Fruit fly (Drosophila melanogaster) whole organism, wandering third instar larva: ENCODE data around the gene AhcyL1.

Source experiments
- Abd-B ChIP-seq: fragments of >200 bp; optimal IDR thresholded peaks from 2 replicates; lab custom pipeline; 2017; ENCODE audit warnings: missing biosample characterization, missing genetic modification characterization
- CG9705 ChIP-seq: fragments of 200-800 bp; sonication (Bioruptor generic); optimal IDR thresholded peaks from 2 replicates; lab custom pipeline; 2018; ENCODE audit warnings: missing biosample characterization, mild to moderate bottlenecking, missing genetic modification characterization
- CrebA ChIP-seq: fragments of 200-800 bp; sonication (Bioruptor generic); optimal IDR thresholded peaks from 2 replicates; lab custom pipeline; 2016; ENCODE audit warnings: missing biosample characterization, mild to moderate bottlenecking, missing genetic modification characterization, borderline replicate concordance
- Dfd ChIP-seq: fragments of >200 bp; optimal IDR thresholded peaks from 2 replicates; lab custom pipeline; 2017; ENCODE audit warnings: missing biosample characterization, missing genetic modification characterization
- Dif ChIP-seq: fragments of 200-275, 200-300 bp; sonication (Bioruptor generic); optimal IDR thresholded peaks from 2 replicates; lab custom pipeline; 2018; ENCODE audit warnings: missing biosample characterization, missing genetic modification characterization; ENCODE audit not compliant: partially characterized antibody
- GATAd ChIP-seq: sonication (Bioruptor generic); optimal IDR thresholded peaks from 2 replicates; lab custom pipeline; 2016; ENCODE audit warnings: missing biosample characterization, missing genetic modification characterization
- HLH106 ChIP-seq: fragments of 200-800 bp; optimal IDR thresholded peaks from 3 replicates; lab custom pipeline; 2019; ENCODE audit warnings: missing biosample characterization, mild to moderate bottlenecking, missing genetic modification characterization, moderate library complexity
- Hnf4 ChIP-seq: fragments of 200-800 bp; sonication (Bioruptor generic); optimal IDR thresholded peaks from 2 replicates; lab custom pipeline; 2016; ENCODE audit warnings: missing biosample characterization, mild to moderate bottlenecking, missing genetic modification characterization
- Hr78 ChIP-seq: fragments of >200 bp; optimal IDR thresholded peaks from 2 replicates; lab custom pipeline; 2017; ENCODE audit warnings: missing biosample characterization, missing genetic modification characterization
- Hr83 ChIP-seq: fragments of 200-300 bp; sonication (Bioruptor generic); optimal IDR thresholded peaks from 2 replicates; lab custom pipeline; 2016; ENCODE audit warnings: missing biosample characterization, mild to moderate bottlenecking, missing genetic modification characterization, moderate library complexity; ENCODE audit not compliant: poor library complexity, severe bottlenecking
- Jra ChIP-seq: sonication (Bioruptor generic); optimal IDR thresholded peaks from 2 replicates; lab custom pipeline; 2016; ENCODE audit warnings: missing biosample characterization, missing genetic modification characterization
- Mio ChIP-seq: sonication (Bioruptor generic); optimal IDR thresholded peaks from 2 replicates; lab custom pipeline; 2016; ENCODE audit warnings: missing biosample characterization, missing genetic modification characterization
- N ChIP-seq: fragments of >200 bp; optimal IDR thresholded peaks from 2 replicates; lab custom pipeline; 2018; ENCODE audit warnings: missing biosample characterization, missing external identifiers, missing genetic modification characterization
- OdsH ChIP-seq: fragments of 200-800 bp; sonication (Bioruptor generic); optimal IDR thresholded peaks from 2 replicates; lab custom pipeline; 2016; ENCODE audit warnings: missing biosample characterization, mild to moderate bottlenecking, missing genetic modification characterization
- Rel ChIP-seq, 2 experiments: fragments of 200-800 bp; sonication (Bioruptor generic) in 1 of 2; optimal IDR thresholded peaks; 2 replicates in 1 of 2; 3 replicates in 1 of 2; lab custom pipeline; 2016 to 2019; ENCODE audit warnings: mild to moderate bottlenecking in 2 of 2, missing biosample characterization in 2 of 2, missing genetic modification characterization in 2 of 2, moderate library complexity in 1 of 2
- Vsx2 ChIP-seq: fragments of 200-300, 225-300 bp; sonication (Bioruptor generic); optimal IDR thresholded peaks from 2 replicates; lab custom pipeline; 2018; ENCODE audit warnings: missing biosample characterization, missing genetic modification characterization; ENCODE audit not compliant: partially characterized antibody
- br ChIP-seq: fragments of 200-800 bp; sonication (Bioruptor generic); optimal IDR thresholded peaks from 2 replicates; lab custom pipeline; 2016; ENCODE audit warnings: missing biosample characterization, missing genetic modification characterization
- brk ChIP-seq: fragments of 200-800 bp; sonication (Bioruptor generic); optimal IDR thresholded peaks from 2 replicates; lab custom pipeline; 2016; ENCODE audit warnings: missing biosample characterization, mild to moderate bottlenecking, missing genetic modification characterization
- dl ChIP-seq, 2 experiments: fragments of 175-275, 200-275 bp in 1 of 2; fragments of 200-275 bp in 1 of 2; sonication (Bioruptor generic); optimal IDR thresholded peaks; lab custom pipeline; 2018; ENCODE audit warnings: mild to moderate bottlenecking in 2 of 2, missing biosample characterization in 2 of 2, missing genetic modification characterization in 2 of 2, moderate library complexity in 2 of 2; ENCODE audit not compliant: partially characterized antibody in 2 of 2, insufficient read depth in 1 of 2
- dmrt93B ChIP-seq: fragments of 200-800 bp; sonication (Bioruptor generic); optimal IDR thresholded peaks from 2 replicates; lab custom pipeline; 2018; ENCODE audit warnings: missing biosample characterization, mild to moderate bottlenecking, missing genetic modification characterization
- dsf ChIP-seq: sonication (Bioruptor generic); optimal IDR thresholded peaks from 2 replicates; lab custom pipeline; 2016; ENCODE audit warnings: missing biosample characterization, missing genetic modification characterization, borderline replicate concordance
- ey ChIP-seq: fragments of 200-800 bp; sonication (Bioruptor generic); optimal IDR thresholded peaks from 2 replicates; lab custom pipeline; 2016; ENCODE audit warnings: missing biosample characterization, missing genetic modification characterization
- foxo ChIP-seq, 2 experiments: fragments of 200-800 bp; sonication (Bioruptor generic); optimal IDR thresholded peaks; 2 replicates in 1 of 2; 3 replicates in 1 of 2; lab custom pipeline; 2016 to 2017; ENCODE audit warnings: missing biosample characterization in 2 of 2, missing genetic modification characterization in 2 of 2
- fru ChIP-seq: fragments of 200-800 bp; sonication (Bioruptor generic); optimal IDR thresholded peaks from 3 replicates; lab custom pipeline; 2016; ENCODE audit warnings: missing biosample characterization, mild to moderate bottlenecking, missing genetic modification characterization
- h ChIP-seq: fragments of 200-800 bp; sonication (Bioruptor generic); optimal IDR thresholded peaks from 3 replicates; lab custom pipeline; 2016; ENCODE audit warnings: missing biosample characterization, mild to moderate bottlenecking, missing genetic modification characterization
- jim ChIP-seq: fragments of 175-275, 200-325 bp; sonication (Bioruptor generic); optimal IDR thresholded peaks from 2 replicates; lab custom pipeline; 2016; ENCODE audit warnings: missing biosample characterization, mild to moderate bottlenecking, missing genetic modification characterization
- pan ChIP-seq: fragments of >200 bp; optimal IDR thresholded peaks from 2 replicates; lab custom pipeline; 2017
- psq ChIP-seq: fragments of 200-800 bp; sonication (Bioruptor generic); optimal IDR thresholded peaks from 3 replicates; lab custom pipeline; 2017; ENCODE audit warnings: missing biosample characterization, mild to moderate bottlenecking, missing genetic modification characterization, moderate library complexity
- rgr ChIP-seq: fragments of 200-800 bp; sonication (Bioruptor generic); optimal IDR thresholded peaks from 3 replicates; lab custom pipeline; 2016; ENCODE audit warnings: missing biosample characterization, mild to moderate bottlenecking, missing genetic modification characterization
- sage ChIP-seq: fragments of 200-800 bp; sonication (Bioruptor generic); optimal IDR thresholded peaks from 2 replicates; lab custom pipeline; 2016; ENCODE audit warnings: missing biosample characterization, mild to moderate bottlenecking, missing genetic modification characterization
- sv ChIP-seq: fragments of 200-800 bp; sonication (Bioruptor generic); optimal IDR thresholded peaks from 3 replicates; lab custom pipeline; 2016; ENCODE audit warnings: missing biosample characterization, missing genetic modification characterization
- tai ChIP-seq: sonication (Bioruptor generic); optimal IDR thresholded peaks from 2 replicates; lab custom pipeline; 2016; ENCODE audit warnings: missing biosample characterization, missing genetic modification characterization
- usp ChIP-seq: fragments of >200 bp; optimal IDR thresholded peaks from 2 replicates; lab custom pipeline; 2017; ENCODE audit warnings: missing biosample characterization, missing genetic modification characterization
- woc ChIP-seq: sonication (Bioruptor generic); optimal IDR thresholded peaks from 2 replicates; lab custom pipeline; 2016; ENCODE audit warnings: missing biosample characterization, mild to moderate bottlenecking, missing genetic modification characterization

Gene AhcyL1

DNA sequence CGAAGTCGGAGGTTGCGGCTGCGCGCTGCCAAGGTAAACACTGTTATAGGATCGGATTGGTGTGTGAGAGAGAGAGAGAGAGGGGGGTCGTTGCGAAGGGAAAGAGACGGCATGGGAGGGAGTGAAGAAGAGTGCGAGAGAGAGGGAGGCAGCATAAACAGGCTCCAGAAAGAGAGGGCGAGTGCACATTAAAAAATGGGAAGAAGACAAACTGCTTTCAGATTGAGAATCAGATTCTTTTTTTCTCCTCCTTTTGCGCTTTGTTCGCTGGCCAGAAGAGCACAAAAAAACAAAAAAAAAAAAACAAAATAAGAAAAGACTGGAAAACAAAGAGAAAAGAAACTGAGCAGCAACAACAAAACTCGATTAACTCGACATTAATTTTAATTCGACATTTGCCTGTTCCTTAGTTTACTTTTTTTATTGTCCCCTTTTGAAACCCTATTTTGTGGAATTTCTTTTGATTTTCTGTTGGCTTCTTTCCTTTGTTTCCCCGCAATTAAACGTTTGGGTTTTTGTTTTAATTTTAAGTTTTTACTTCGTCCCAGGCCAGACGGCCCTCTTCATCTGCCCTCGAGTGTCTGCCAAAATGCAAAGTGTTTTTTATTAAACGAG lies 36.3 kb upstream of the AhcyL1 start (continued):
- peak; percentile 40 for TF ChIP-seq Dif (GFP tag; lab: Kevin White, UChicago)
- peak; percentile 5 to 28 for TF ChIP-seq dl (GFP tag; optimal IDR thresholded peaks at IDR 0.05; lab: Kevin White, UChicago; ENCODE audit: insufficient read depth in 1 of 2, partially characterized antibody in 2 of 2)
- TF ChIP-seq sv (GFP tag; lab: Kevin White, UChicago): no peak
- peak in 1 of 2 experiments; percentile 39 for TF ChIP-seq foxo (GFP tag; optimal IDR thresholded peaks at IDR 0.05; lab: Kevin White, UChicago)
- peak; percentile 43 for TF ChIP-seq fru (GFP tag; lab: Kevin White, UChicago)
- no peak for TF ChIP-seq Dfd (GFP tag; lab: Kevin White, UChicago)
- peak; percentile 59 for TF ChIP-seq Rel (GFP tag; optimal IDR thresholded peaks at IDR 0.05; lab: Kevin White, UChicago)
- peak; percentile 25 for TF ChIP-seq Rel (tag; optimal IDR thresholded peaks at IDR 0.05; lab: Kevin White, UChicago)
- TF ChIP-seq, all 38 proteins: peak for 20

- TF ChIP-seq rgr (GFP tag; lab: Kevin White, UChicago) (no peak), psq (GFP tag; lab: Kevin White, UChicago) (peak; percentile 23), Vsx2 (GFP tag; lab: Kevin White, UChicago) (peak; percentile 22)
Measured at dm6 chr3L:2807376-2807775, 35.3 kb upstream of the AhcyL1 start.

DNA sequence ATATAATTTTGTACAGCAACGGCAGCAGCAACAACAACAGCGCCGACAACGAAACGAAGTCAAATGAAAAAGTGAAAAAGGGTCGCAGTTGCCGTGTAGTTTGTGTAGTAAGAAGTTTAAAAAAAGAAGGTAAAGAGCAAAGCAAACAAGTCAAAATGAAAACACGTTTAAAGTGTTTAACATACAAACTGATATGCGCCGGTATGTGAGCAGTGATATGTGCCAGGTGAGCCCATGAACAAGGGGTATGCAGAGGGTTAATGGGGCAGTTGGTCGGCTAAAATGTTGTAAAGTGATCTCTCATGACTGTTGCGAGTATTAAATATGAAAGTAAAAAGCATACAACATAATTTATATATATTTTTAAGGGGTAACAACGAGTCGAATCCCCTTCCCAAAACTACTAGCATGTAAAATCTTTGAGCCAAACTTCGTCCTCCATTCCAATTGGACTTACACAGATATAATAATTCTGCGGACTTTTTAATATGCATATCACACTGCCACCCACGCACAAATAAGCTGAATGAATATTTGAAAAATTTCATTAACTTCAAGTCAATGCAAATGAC lies 33.9 kb upstream of the AhcyL1 start:
- TF ChIP-seq pan (lab: Kevin White, UChicago) (peak; percentile 49), brk (GFP tag; lab: Kevin White, UChicago) (no peak), Rel (GFP tag; optimal IDR thresholded peaks at IDR 0.05; lab: Kevin White, UChicago) (no peak), Rel (tag; optimal IDR thresholded peaks at IDR 0.05; lab: Kevin White, UChicago) (no peak), foxo (GFP tag; optimal IDR thresholded peaks at IDR 0.05; lab: Kevin White, UChicago) (peak in 1 of 2 experiments; percentile 87), CrebA (peak; percentile 26), sv (GFP tag; lab: Kevin White, UChicago) (peak; percentile 27), br (GFP tag; lab: Kevin White, UChicago) (peak; percentile 28), h (GFP tag; lab: Kevin White, UChicago) (peak; percentile 88), ey (GFP tag; lab: Kevin White, UChicago) (peak; percentile 19), Abd-B (GFP tag; lab: Kevin White, UChicago) (no peak), Hr78 (no peak), fru (GFP tag; lab: Kevin White, UChicago) (peak; percentile 64), HLH106 (tag; lab: Kevin White, UChicago) (peak; percentile 76), woc (GFP tag; lab: Kevin White, UChicago) (peak; percentile 39), dmrt93B (GFP tag; lab: Kevin White, UChicago) (peak; percentile 52), dl (GFP tag; optimal IDR thresholded peaks at IDR 0.05; lab: Kevin White, UChicago; ENCODE audit: insufficient read depth in 1 of 2, partially characterized antibody in 2 of 2) (no peak), Dif (GFP tag; lab: Kevin White, UChicago) (no peak), sage (GFP tag; lab: Kevin White, UChicago) (no peak), psq (GFP tag; lab: Kevin White, UChicago) (peak; percentile 72), rgr (GFP tag; lab: Kevin White, UChicago) (peak; percentile 13), Hnf4 (GFP tag; lab: Kevin White, UChicago) (peak; percentile 23), OdsH (GFP tag; lab: Kevin White, UChicago) (peak; percentile 8), Mio (GFP tag; lab: Kevin White, UChicago) (no peak)

DNA sequence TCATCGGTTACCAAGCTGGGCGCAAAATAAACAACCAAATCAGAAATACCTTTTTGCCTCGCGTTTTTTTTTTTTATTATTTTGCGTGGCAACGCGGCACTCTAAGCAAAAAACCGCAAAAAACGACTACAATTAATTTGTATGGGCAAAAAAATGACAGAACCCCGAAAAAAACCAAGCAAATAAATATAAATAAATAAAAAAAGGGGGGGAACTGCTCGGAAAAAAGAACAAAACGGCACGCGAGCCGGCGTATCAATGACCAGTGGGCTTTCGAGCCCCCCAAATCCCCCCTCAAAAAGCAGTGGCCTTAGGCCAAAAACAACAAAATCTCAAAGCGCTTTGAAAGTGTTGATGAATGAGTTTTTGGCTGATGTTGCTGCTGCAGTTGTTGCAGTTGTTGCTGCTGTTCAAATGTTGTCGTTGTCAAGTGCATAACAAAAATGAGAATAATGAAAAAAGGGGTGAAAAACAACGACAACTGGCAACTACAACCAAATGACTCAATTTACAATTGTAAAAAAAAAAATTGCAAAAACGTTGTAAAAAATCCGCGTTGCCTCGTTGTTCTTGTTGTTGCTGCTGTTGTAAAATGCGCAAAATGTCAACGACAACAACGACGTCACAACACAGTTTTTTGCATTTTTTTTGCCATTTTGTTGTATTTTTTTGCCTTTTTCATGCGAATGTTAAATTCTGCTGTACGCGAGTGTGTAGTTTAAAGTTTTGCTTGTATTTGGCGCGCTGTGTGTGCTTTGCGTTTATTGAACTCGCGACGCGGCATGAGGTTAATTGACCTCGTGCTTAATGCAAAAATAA lies 33.2 kb upstream of the AhcyL1 start:
- TF ChIP-seq rgr (GFP tag; lab: Kevin White, UChicago) (peak; percentile 2), jim (peak; percentile 46), sage (GFP tag; lab: Kevin White, UChicago) (peak; percentile 12), tai (GFP tag; lab: Kevin White, UChicago) (no peak), brk (GFP tag; lab: Kevin White, UChicago) (no peak), Rel (GFP tag; optimal IDR thresholded peaks at IDR 0.05; lab: Kevin White, UChicago) (peak; percentile 51), Rel (tag; optimal IDR thresholded peaks at IDR 0.05; lab: Kevin White, UChicago) (peak; percentile 50), Mio (GFP tag; lab: Kevin White, UChicago) (no peak), CG9705 (GFP tag; lab: Kevin White, UChicago) (no peak), sv (GFP tag; lab: Kevin White, UChicago) (no peak), ey (GFP tag; lab: Kevin White, UChicago) (no peak), Vsx2 (GFP tag; lab: Kevin White, UChicago) (no peak), pan (lab: Kevin White, UChicago) (no peak), br (GFP tag; lab: Kevin White, UChicago) (no peak), Abd-B (GFP tag; lab: Kevin White, UChicago) (no peak), GATAd (GFP tag; lab: Kevin White, UChicago) (no peak), fru (GFP tag; lab: Kevin White, UChicago) (no peak), Hr83 (GFP tag; lab: Kevin White, UChicago) (no peak), psq (GFP tag; lab: Kevin White, UChicago) (no peak), HLH106 (tag; lab: Kevin White, UChicago) (peak; percentile 20), N (GFP tag; lab: Kevin White, UChicago) (no peak), dmrt93B (GFP tag; lab: Kevin White, UChicago) (no peak), Jra (no peak), h (GFP tag; lab: Kevin White, UChicago) (peak; percentile 60), dl (GFP tag; optimal IDR thresholded peaks at IDR 0.05; lab: Kevin White, UChicago; ENCODE audit: insufficient read depth in 1 of 2, partially characterized antibody in 2 of 2) (no peak), dsf (GFP tag; lab: Kevin White, UChicago) (no peak), foxo (GFP tag; optimal IDR thresholded peaks at IDR 0.05; lab: Kevin White, UChicago) (no peak), Hr78 (no peak), usp (GFP tag; lab: Kevin White, UChicago) (no peak)
